Fruit fly (Drosophila melanogaster) whole organism, embryonic: Measurements from ENCODE around the gene CG5641.

ENCODE experiments used
- CG10979 ChIP-seq: fragments of 200-800 bp; sonication (Bioruptor generic); optimal IDR thresholded peaks from 2 replicates; lab custom pipeline; 2018; ENCODE audit warnings: missing biosample characterization, mild to moderate bottlenecking, missing genetic modification characterization, moderate library complexity
- CG11398 ChIP-seq: fragments of 200-800 bp; sonication (Bioruptor generic); optimal IDR thresholded peaks from 2 replicates; lab custom pipeline; 2016; ENCODE audit warnings: missing biosample characterization, missing genetic modification characterization
- CG13287 ChIP-seq: fragments of 200-800 bp; sonication (Bioruptor generic); IDR thresholded peaks from 2 replicates; pipeline ENCODE4 v1.3.6; 2022; ENCODE audit warnings: missing biosample characterization, missing genetic modification characterization; ENCODE audit not compliant: partially characterized antibody
- CG14710 ChIP-seq: fragments of 200-800 bp; sonication (Bioruptor generic); optimal IDR thresholded peaks from 3 replicates; lab custom pipeline; 2019; ENCODE audit warnings: missing biosample characterization, mild to moderate bottlenecking, missing genetic modification characterization, moderate library complexity
- CG14860 ChIP-seq: fragments of 200-800 bp; sonication (Bioruptor generic); IDR thresholded peaks from 3 replicates; pipeline ENCODE4 v1.3.6; 2022; ENCODE audit warnings: missing biosample characterization, missing genetic modification characterization; ENCODE audit not compliant: partially characterized antibody
- CG15514 ChIP-seq: fragments of 200-800 bp; sonication (Bioruptor generic); optimal IDR thresholded peaks from 3 replicates; lab custom pipeline; 2017; ENCODE audit warnings: missing biosample characterization, missing genetic modification characterization, mild to moderate bottlenecking, moderate library complexity, missing genetic modification reagents
- CG16813 ChIP-seq: fragments of 200-800 bp; sonication (Bioruptor generic); IDR thresholded peaks from 3 replicates; pipeline ENCODE4 v1.3.6; 2022; ENCODE audit warnings: missing biosample characterization, missing genetic modification characterization; ENCODE audit not compliant: partially characterized antibody
- CG17829 ChIP-seq: fragments of 200-800 bp; optimal IDR thresholded peaks from 2 replicates; lab custom pipeline; 2019; ENCODE audit warnings: missing biosample characterization, mild to moderate bottlenecking, missing genetic modification characterization, moderate library complexity
- CG2116 ChIP-seq: fragments of 200-800 bp; sonication (Bioruptor generic); optimal IDR thresholded peaks from 3 replicates; lab custom pipeline; 2018; ENCODE audit warnings: missing biosample characterization, mild to moderate bottlenecking, missing genetic modification characterization
- CG2129 ChIP-seq: fragments of 200-800 bp; sonication (Bioruptor generic); IDR thresholded peaks from 2 replicates; pipeline ENCODE4 v1.3.6; 2022; ENCODE audit warnings: missing biosample characterization, missing genetic modification characterization; ENCODE audit not compliant: partially characterized antibody
- CG2889 ChIP-seq: fragments of 200-800 bp; sonication (Bioruptor generic); IDR thresholded peaks from 3 replicates; pipeline ENCODE4 v1.3.6; 2022; ENCODE audit warnings: missing biosample characterization, missing genetic modification characterization
- CG30020 ChIP-seq: fragments of 200-800 bp; optimal IDR thresholded peaks from 2 replicates; lab custom pipeline; 2019; ENCODE audit warnings: missing biosample characterization, mild to moderate bottlenecking, missing genetic modification characterization, moderate library complexity
- CG31365 ChIP-seq: fragments of 200-800 bp; sonication (Bioruptor generic); optimal IDR thresholded peaks from 2 replicates; lab custom pipeline; 2018; ENCODE audit warnings: missing biosample characterization, mild to moderate bottlenecking, missing genetic modification characterization
- CG32767 ChIP-seq: fragments of 200-800 bp; sonication (Bioruptor generic); IDR thresholded peaks from 2 replicates; pipeline ENCODE4 v1.3.6; 2022; ENCODE audit warnings: missing biosample characterization, missing genetic modification characterization
- CG34224 ChIP-seq: fragments of 200-800 bp; sonication (Bioruptor generic); IDR thresholded peaks from 3 replicates; pipeline ENCODE4 v1.3.6; 2022; ENCODE audit warnings: missing biosample characterization, missing genetic modification characterization; ENCODE audit not compliant: partially characterized antibody
- CG42726 ChIP-seq: fragments of 200-800 bp; sonication (Bioruptor generic); IDR thresholded peaks from 2 replicates; pipeline ENCODE4 v1.3.6; 2022; ENCODE audit warnings: missing biosample characterization, missing genetic modification characterization; ENCODE audit not compliant: partially characterized antibody
- CG6791 ChIP-seq: fragments of 200-800 bp; sonication (Bioruptor generic); IDR thresholded peaks from 3 replicates; pipeline ENCODE4 v1.3.6; 2022; ENCODE audit warnings: missing biosample characterization, missing genetic modification characterization; ENCODE audit not compliant: partially characterized antibody
- CG7963 ChIP-seq: fragments of 200-800 bp; sonication (Bioruptor generic); IDR thresholded peaks from 3 replicates; pipeline ENCODE4 v1.3.6; 2022; ENCODE audit warnings: missing biosample characterization, missing genetic modification characterization; ENCODE audit not compliant: partially characterized antibody
- CG9727 ChIP-seq: fragments of 200-800 bp; sonication (Bioruptor generic); optimal IDR thresholded peaks from 3 replicates; lab custom pipeline; 2017; ENCODE audit warnings: missing biosample characterization, mild to moderate bottlenecking, missing genetic modification characterization
- CG9797 ChIP-seq: fragments of 200-800 bp; sonication (Bioruptor generic); optimal IDR thresholded peaks from 3 replicates; lab custom pipeline; 2018; ENCODE audit warnings: missing biosample characterization, mild to moderate bottlenecking, missing genetic modification characterization
- CkIIα-i1 ChIP-seq: fragments of 200-800 bp; sonication (Bioruptor generic); IDR thresholded peaks from 2 replicates; pipeline ENCODE4 v1.3.6; 2022; ENCODE audit warnings: missing biosample characterization, missing genetic modification characterization
- CoRest ChIP-seq: fragments of 200-800 bp; sonication (Bioruptor generic); optimal IDR thresholded peaks from 3 replicates; lab custom pipeline; 2018; ENCODE audit warnings: missing biosample characterization, mild to moderate bottlenecking, missing genetic modification characterization, moderate library complexity
- Dp ChIP-seq: fragments of 200-800 bp; sonication (Bioruptor generic); optimal IDR thresholded peaks from 2 replicates; lab custom pipeline; 2018; ENCODE audit warnings: missing biosample characterization, mild to moderate bottlenecking, missing genetic modification characterization, moderate library complexity
- Dref ChIP-seq: fragments of 200-800 bp; sonication (Bioruptor generic); IDR thresholded peaks from 2 replicates; pipeline ENCODE4 v1.3.6; 2022; ENCODE audit warnings: missing biosample characterization, missing genetic modification characterization
- Ets65A ChIP-seq: fragments of 200-800 bp; sonication (Bioruptor generic); peaks from one replicate; lab custom pipeline; 2016; ENCODE audit warnings: missing biosample characterization, missing genetic modification characterization
- HLH4C ChIP-seq: fragments of 200-800 bp; sonication (Bioruptor generic); IDR thresholded peaks from 3 replicates; pipeline ENCODE4 v1.3.6; 2022; ENCODE audit warnings: missing biosample characterization, missing genetic modification characterization; ENCODE audit not compliant: partially characterized antibody
- Lhr ChIP-seq: fragments of 200-800 bp; sonication (Bioruptor generic); optimal IDR thresholded peaks from 3 replicates; lab custom pipeline; 2017; ENCODE audit warnings: mild to moderate bottlenecking, missing biosample characterization, missing genetic modification reagents, missing genetic modification characterization
- MBD-R2 ChIP-seq: fragments of 200-800 bp; sonication (Bioruptor generic); IDR thresholded peaks from 2 replicates; pipeline ENCODE4 v1.3.6; 2022; ENCODE audit warnings: missing biosample characterization, missing genetic modification characterization
- Myb ChIP-seq: fragments of 200-800 bp; sonication (Bioruptor generic); optimal IDR thresholded peaks from 2 replicates; lab custom pipeline; 2016; ENCODE audit warnings: missing biosample characterization, missing genetic modification characterization
- NK7.1 ChIP-seq: fragments of 200-800 bp; sonication (Bioruptor generic); optimal IDR thresholded peaks from 3 replicates; lab custom pipeline; 2016; ENCODE audit warnings: missing biosample characterization, missing genetic modification characterization
- Opbp ChIP-seq: fragments of 200-800 bp; sonication (Bioruptor generic); IDR thresholded peaks from 3 replicates; pipeline ENCODE4 v1.3.6; 2022; ENCODE audit warnings: missing biosample characterization, missing genetic modification characterization; ENCODE audit not compliant: partially characterized antibody
- Sin3A ChIP-seq: fragments of >200 bp; optimal IDR thresholded peaks from 2 replicates; lab custom pipeline; 2018
- Xbp1 ChIP-seq: fragments of 200-800 bp; sonication (Bioruptor generic); optimal IDR thresholded peaks from 3 replicates; lab custom pipeline; 2016; ENCODE audit warnings: missing biosample characterization, mild to moderate bottlenecking, missing genetic modification characterization
- bbx ChIP-seq: fragments of 200-800 bp; sonication (Bioruptor generic); IDR thresholded peaks from 2 replicates; pipeline ENCODE4 v1.3.6; 2022; ENCODE audit warnings: missing biosample characterization, missing genetic modification characterization; ENCODE audit not compliant: partially characterized antibody
- ftz-f1 ChIP-seq: fragments of 200-800 bp; sonication (Bioruptor generic); optimal IDR thresholded peaks from 2 replicates; lab custom pipeline; 2016; ENCODE audit warnings: missing biosample characterization, missing genetic modification characterization
- hb ChIP-seq: fragments of 200-800 bp; sonication (Bioruptor generic); IDR thresholded peaks from 3 replicates; pipeline ENCODE4 v1.3.6; 2022; ENCODE audit warnings: missing biosample characterization, missing genetic modification characterization; ENCODE audit not compliant: partially characterized antibody
- inv ChIP-seq: fragments of 200-800 bp; sonication (Bioruptor generic); IDR thresholded peaks from 2 replicates; pipeline ENCODE4 v1.3.6; 2022; ENCODE audit warnings: missing biosample characterization, missing genetic modification characterization; ENCODE audit not compliant: partially characterized antibody
- ken ChIP-seq: fragments of 200-800 bp; sonication (Bioruptor generic); IDR thresholded peaks from 3 replicates; pipeline ENCODE4 v1.3.6; 2022; ENCODE audit warnings: missing biosample characterization, missing genetic modification characterization
- knrl ChIP-seq: fragments of 200-800 bp; sonication (Bioruptor generic); IDR thresholded peaks from 3 replicates; pipeline ENCODE4 v1.3.6; 2022; ENCODE audit warnings: missing biosample characterization, missing genetic modification characterization; ENCODE audit not compliant: partially characterized antibody
- maf-S ChIP-seq: fragments of 200-800 bp; sonication (Bioruptor generic); optimal IDR thresholded peaks from 2 replicates; lab custom pipeline; 2016; ENCODE audit warnings: missing biosample characterization, missing genetic modification characterization
- mirr ChIP-seq: fragments of 200-800 bp; sonication (Bioruptor generic); optimal IDR thresholded peaks from 3 replicates; lab custom pipeline; 2018; ENCODE audit warnings: missing biosample characterization, mild to moderate bottlenecking, missing genetic modification characterization
- phol ChIP-seq: fragments of 200-800 bp; sonication (Bioruptor generic); optimal IDR thresholded peaks from 3 replicates; lab custom pipeline; 2018; ENCODE audit warnings: missing biosample characterization, mild to moderate bottlenecking, missing genetic modification characterization, moderate library complexity
- ro ChIP-seq: fragments of 200-800 bp; sonication (Bioruptor generic); IDR thresholded peaks from 2 replicates; pipeline ENCODE4 v1.3.6; 2022; ENCODE audit warnings: missing biosample characterization, missing genetic modification characterization
- sna ChIP-seq: fragments of 200-800 bp; sonication (Bioruptor generic); IDR thresholded peaks from 2 replicates; pipeline ENCODE4 v1.3.6; 2022; ENCODE audit warnings: missing biosample characterization, missing genetic modification characterization; ENCODE audit not compliant: partially characterized antibody
- stwl ChIP-seq: fragments of 200-800 bp; sonication (Bioruptor generic); optimal IDR thresholded peaks from 3 replicates; lab custom pipeline; 2018; ENCODE audit warnings: missing biosample characterization, mild to moderate bottlenecking, missing genetic modification characterization, moderate library complexity
- vnd ChIP-seq: fragments of 200-800 bp; sonication (Bioruptor generic); IDR thresholded peaks from 3 replicates; pipeline ENCODE4 v1.3.6; 2022; ENCODE audit warnings: missing biosample characterization, missing genetic modification characterization; ENCODE audit not compliant: partially characterized antibody
- zf30C ChIP-seq: fragments of 200-800 bp; sonication (Bioruptor generic); optimal IDR thresholded peaks from 3 replicates; lab custom pipeline; 2018; ENCODE audit warnings: missing biosample characterization, mild to moderate bottlenecking, missing genetic modification characterization

Gene CG5641

dm6 chr3R:12413274-12413958 is 15.7 kb downstream of the CG5641 start, which contains the start of the genes Dip-C and pps (continued):
- TF ChIP-seq CG16813 (GFP tag; lab: Robert Waterston, UW) (peak; percentile 70), Ets65A (GFP tag; lab: Kevin White, UChicago) (peak; percentile 22), sna (peak; percentile 62; the same call in 1 of the 2 replicates), CG2129 (peak; percentile 40; the same call in 1 of the 2 replicates), CG31365 (tag; lab: Kevin White, UChicago) (no peak), CG42726 (GFP tag; lab: Robert Waterston, UW) (peak; percentile 52; the same call in 1 of the 2 replicates), vnd (peak; percentile 58; the same call in 2 of the 3 replicates), HLH4C (GFP tag; lab: Robert Waterston, UW) (peak; percentile 68; the same call in 2 of the 3 replicates), phol (peak; percentile 46), CG17829 (peak; percentile 56), hb (peak; percentile 40; the same call in 1 of the 3 replicates), inv (GFP tag; lab: Robert Waterston, UW) (peak; percentile 65), CG6791 (GFP tag; lab: Robert Waterston, UW) (peak; percentile 81), knrl (peak; percentile 76), Myb (GFP tag; lab: Kevin White, UChicago) (no peak), Dp (GFP tag; lab: Kevin White, UChicago) (peak; percentile 29), maf-S (GFP tag; lab: Kevin White, UChicago) (no peak), CoRest (tag; lab: Kevin White, UChicago) (peak; percentile 46), CkIIα-i1 (GFP tag; lab: Robert Waterston, UW) (no peak), CG9727 (GFP tag; lab: Kevin White, UChicago) (peak; percentile 28), NK7.1 (GFP tag; lab: Kevin White, UChicago) (no peak), zf30C (GFP tag; lab: Kevin White, UChicago) (no peak), CG10979 (tag; lab: Kevin White, UChicago) (peak; percentile 18), ftz-f1 (GFP tag; lab: Kevin White, UChicago) (peak; percentile 78), CG14860 (GFP tag; lab: Robert Waterston, UW) (peak; percentile 35; the same call in 1 of the 3 replicates), CG32767 (GFP tag; lab: Robert Waterston, UW) (no peak), bbx (peak; percentile 80), CG7963 (GFP tag; lab: Robert Waterston, UW) (peak; percentile 39; the same call in 1 of the 3 replicates), Xbp1 (GFP tag; lab: Kevin White, UChicago) (peak; percentile 3), Lhr (GFP tag; lab: Kevin White, UChicago) (no peak), MBD-R2 (GFP tag; lab: Robert Waterston, UW) (peak; percentile 84), CG13287 (peak; percentile 85), CG2116 (GFP tag; lab: Kevin White, UChicago) (peak; percentile 35), CG34224 (GFP tag; lab: Robert Waterston, UW) (peak; percentile 70), CG14710 (tag; lab: Kevin White, UChicago) (peak; percentile 58), ken (GFP tag; lab: Robert Waterston, UW) (no peak), Opbp (GFP tag; lab: Robert Waterston, UW) (peak; percentile 70), CG30020 (tag; lab: Kevin White, UChicago) (peak; percentile 27), ro (GFP tag; lab: Robert Waterston, UW) (no peak), Sin3A (lab: Kevin White, UChicago) (peak; percentile 61), CG2889 (GFP tag; lab: Robert Waterston, UW) (no peak), CG11398 (GFP tag; lab: Kevin White, UChicago) (no peak), CG9797 (GFP tag; lab: Kevin White, UChicago) (peak; percentile 70), stwl (tag; lab: Kevin White, UChicago) (peak; percentile 91), mirr (GFP tag; lab: Kevin White, UChicago) (peak; percentile 23), Dref (GFP tag; lab: Robert Waterston, UW) (peak; percentile 75), CG15514 (GFP tag; lab: Kevin White, UChicago) (peak; percentile 99)
